Worm (Caenorhabditis elegans): ENCODE measurements around the gene vha-20.

DNA sequence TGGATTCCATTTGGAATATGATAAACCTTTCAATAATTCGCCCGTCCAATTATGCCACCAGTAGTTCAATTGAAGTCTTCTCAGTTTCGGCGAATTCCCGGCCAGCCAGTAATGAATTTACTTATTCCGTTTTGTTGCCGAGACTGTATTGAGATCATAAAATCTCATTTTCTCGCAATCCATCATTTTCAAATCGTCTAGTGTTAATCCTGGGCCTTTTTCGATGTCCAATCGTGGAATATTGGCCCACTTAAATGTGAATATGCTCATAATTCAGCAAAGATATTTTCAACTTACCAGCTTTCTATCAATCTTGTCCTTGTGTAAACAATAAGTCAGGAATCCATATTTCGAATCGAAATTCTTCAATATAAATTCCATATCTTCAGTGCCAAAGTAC is 11.7 kb downstream of the vha-20 start:
- no peak for TF ChIP-seq ceh-16 (tag; optimal IDR thresholded peaks at IDR 0.05)
- TF ChIP-seq elt-1 (tag; optimal IDR thresholded peaks at IDR 0.05) = no peak
- TF ChIP-seq unc-39 (tag; optimal IDR thresholded peaks at IDR 0.05) = no peak

Measured in whole organism, L3 larva.